Worm (Caenorhabditis elegans) whole organism, young adult: ENCODE measurements around the gene nlp-81.

Experiments
- ama-1 ChIP-seq, 3 experiments: fragments of 150-350 bp in 1 of 3; sonication (generic microtip) in 2 of 3; optimal IDR thresholded peaks; 2 replicates each; lab custom pipeline; 2014 to 2018; ENCODE audit warnings: missing biosample characterization in 2 of 3, missing genetic modification characterization in 2 of 3, missing genetic modification reagents in 2 of 3
- egl-18 ChIP-seq: fragments of 200-800 bp; sonication (Bioruptor generic); IDR thresholded peaks from 2 replicates; pipeline ENCODE4 v1.3.6; 2022; ENCODE audit warnings: missing genetic modification reagents, missing genetic modification characterization, missing compliant biosample characterization
- hlh-26 ChIP-seq: fragments of 200-800 bp; sonication (Bioruptor generic); conservative IDR thresholded peaks from 2 replicates; pipeline ENCODE4 v1.3.6; 2022; ENCODE audit warnings: missing genetic modification reagents, missing genetic modification characterization, missing compliant biosample characterization
- sdz-38 ChIP-seq: sonication (generic microtip); optimal IDR thresholded peaks from 2 replicates; lab custom pipeline; 2016; ENCODE audit warnings: missing genotype, missing genetic modification characterization, missing compliant biosample characterization
- tbx-9 ChIP-seq: sonication (generic microtip); optimal IDR thresholded peaks from 2 replicates; lab custom pipeline; 2016; ENCODE audit warnings: borderline replicate concordance, missing genetic modification characterization, inconsistent platforms, missing compliant biosample characterization
- unc-62 ChIP-seq: fragments of 150-350 bp; optimal IDR thresholded peaks from 2 replicates; lab custom pipeline; 2014; ENCODE audit warnings: missing biosample characterization, missing genetic modification reagents, missing genetic modification characterization
- zim-3 ChIP-seq: sonication (generic microtip); optimal IDR thresholded peaks from 2 replicates; lab custom pipeline; 2017; ENCODE audit warnings: mild to moderate bottlenecking, missing genetic modification characterization, moderate library complexity, missing compliant biosample characterization

- TF ChIP-seq hlh-26 (no peak), tbx-9 (tag; lab: Kevin White, UChicago) (no peak), zim-3 (no peak), ama-1 (optimal IDR thresholded peaks at IDR 0.05; lab: Kevin White, UChicago) (no peak), ama-1 (GFP tag; optimal IDR thresholded peaks at IDR 0.05; lab: Kevin White, UChicago) (no peak), unc-62 (no peak), sdz-38 (no peak), egl-18 (GFP tag; lab: Robert Waterston, UW) (no peak)
Observed at ce11 chrIV:3127994-3128393, 47.9 kb downstream of the nlp-81 start.
